Worm (Caenorhabditis elegans) whole organism, mixed stage, embryonic: ENCODE measurements around the gene H02F09.2.

Experiments used
- ceh-39 ChIP-seq: fragments of 150-350 bp; optimal IDR thresholded peaks from 2 replicates; lab custom pipeline; 2014; ENCODE audit warnings: missing biosample characterization, missing genetic modification characterization
- ceh-43 ChIP-seq: fragments of 200-800 bp; sonication (Bioruptor generic); optimal IDR thresholded peaks from 2 replicates; lab custom pipeline; 2018; ENCODE audit warnings: mild to moderate bottlenecking, missing genetic modification characterization, moderate library complexity, missing compliant biosample characterization
- ceh-83 ChIP-seq: fragments of 200-800 bp; sonication (Bioruptor generic); optimal IDR thresholded peaks from 2 replicates; lab custom pipeline; 2018; ENCODE audit warnings: mild to moderate bottlenecking, missing genetic modification characterization, missing compliant biosample characterization
- hlh-1 ChIP-seq: fragments of 150-350 bp; optimal IDR thresholded peaks from 2 replicates; lab custom pipeline; 2014; ENCODE audit warnings: missing biosample characterization, missing genetic modification reagents, missing genetic modification characterization
- lsy-2 ChIP-seq: fragments of 150-350 bp; optimal IDR thresholded peaks from 2 replicates; lab custom pipeline; 2014; ENCODE audit warnings: missing biosample characterization, missing genetic modification characterization
- nhr-12 ChIP-seq: fragments of 150-350 bp; optimal IDR thresholded peaks from 2 replicates; lab custom pipeline; 2014; ENCODE audit warnings: missing biosample characterization, missing genetic modification characterization
- nhr-237 ChIP-seq: fragments of 150-350 bp; optimal IDR thresholded peaks from 2 replicates; lab custom pipeline; 2014; ENCODE audit warnings: missing biosample characterization, missing genetic modification characterization
- nhr-76 ChIP-seq: sonication (generic microtip); optimal IDR thresholded peaks from 2 replicates; lab custom pipeline; 2017; ENCODE audit warnings: missing biosample characterization, missing genetic modification characterization
- pha-4 ChIP-seq: fragments of 150-350 bp; optimal IDR thresholded peaks from 2 replicates; lab custom pipeline; 2018; ENCODE audit warnings: missing biosample characterization, missing genetic modification reagents, missing genetic modification characterization
- sem-2 ChIP-seq: fragments of 200-800 bp; sonication (Bioruptor generic); optimal IDR thresholded peaks from 2 replicates; lab custom pipeline; 2018; ENCODE audit warnings: mild to moderate bottlenecking, missing genetic modification characterization, missing compliant biosample characterization
- snpc-4 ChIP-seq: fragments of 150-350 bp; optimal IDR thresholded peaks from 2 replicates; lab custom pipeline; 2014; ENCODE audit warnings: missing biosample characterization, missing genetic modification characterization
- unc-62 ChIP-seq: fragments of 150-350 bp; optimal IDR thresholded peaks from 2 replicates; lab custom pipeline; 2014; ENCODE audit warnings: missing biosample characterization, missing genetic modification reagents, missing genetic modification characterization
- ztf-11 ChIP-seq: fragments of 150-350 bp; optimal IDR thresholded peaks from 2 replicates; lab custom pipeline; 2014; ENCODE audit warnings: missing biosample characterization, missing genetic modification characterization

ce11 chrX:1583980-1584379 lies 11.9 kb downstream of the H02F09.2 start:
- TF ChIP-seq ztf-11 (tag; lab: Kevin White, UChicago) (no peak), hlh-1 (tag; lab: Kevin White, UChicago) (no peak), lsy-2 (tag; lab: Kevin White, UChicago) (no peak), snpc-4 (tag; lab: Kevin White, UChicago) (no peak), nhr-76 (no peak), unc-62 (no peak), pha-4 (no peak), ceh-39 (no peak), ceh-83 (no peak), sem-2 (GFP tag; lab: Kevin White, UChicago) (no peak), nhr-12 (tag; lab: Kevin White, UChicago) (no peak), nhr-237 (tag; lab: Kevin White, UChicago) (no peak), ceh-43 (GFP tag; lab: Kevin White, UChicago) (no peak)
